Fruit fly (Drosophila melanogaster) whole organism, embryonic: ENCODE results near the gene CG45066.

Experiments
- Adf1 ChIP-seq: fragments of 200-800 bp; sonication (Bioruptor generic); IDR thresholded peaks from 2 replicates; pipeline ENCODE4 v1.3.6; 2022; ENCODE audit warnings: missing biosample characterization, missing genetic modification characterization
- Awh ChIP-seq: fragments of 200-800 bp; sonication (Bioruptor generic); IDR thresholded peaks from 2 replicates; pipeline ENCODE4, ENCODE4 v1.3.6; 2022; ENCODE audit warnings: missing biosample characterization, missing genetic modification characterization
- BEAF-32 ChIP-seq: fragments of 200-800 bp; sonication (Bioruptor generic); optimal IDR thresholded peaks from 3 replicates; lab custom pipeline; 2017; ENCODE audit warnings: missing biosample characterization, missing genetic modification characterization, mild to moderate bottlenecking, moderate library complexity, missing genetic modification reagents
- Bgb ChIP-seq: fragments of 200-800 bp; sonication (Bioruptor generic); IDR thresholded peaks from 2 replicates; pipeline ENCODE4 v1.3.6; 2022; ENCODE audit warnings: missing biosample characterization, missing genetic modification characterization; ENCODE audit not compliant: partially characterized antibody
- CG11723 ChIP-seq: fragments of 200-800 bp; sonication (Bioruptor generic); optimal IDR thresholded peaks from 2 replicates; lab custom pipeline; 2017; ENCODE audit warnings: missing biosample characterization, mild to moderate bottlenecking, missing genetic modification characterization
- CG13624 ChIP-seq: fragments of 200-800 bp; sonication (Bioruptor generic); optimal IDR thresholded peaks from 2 replicates; lab custom pipeline; 2016; ENCODE audit warnings: missing biosample characterization, missing genetic modification characterization
- CG14860 ChIP-seq: fragments of 200-800 bp; sonication (Bioruptor generic); IDR thresholded peaks from 3 replicates; pipeline ENCODE4 v1.3.6; 2022; ENCODE audit warnings: missing biosample characterization, missing genetic modification characterization; ENCODE audit not compliant: partially characterized antibody
- CG16813 ChIP-seq: fragments of 200-800 bp; sonication (Bioruptor generic); IDR thresholded peaks from 3 replicates; pipeline ENCODE4 v1.3.6; 2022; ENCODE audit warnings: missing biosample characterization, missing genetic modification characterization; ENCODE audit not compliant: partially characterized antibody
- CG34224 ChIP-seq: fragments of 200-800 bp; sonication (Bioruptor generic); IDR thresholded peaks from 3 replicates; pipeline ENCODE4 v1.3.6; 2022; ENCODE audit warnings: missing biosample characterization, missing genetic modification characterization; ENCODE audit not compliant: partially characterized antibody
- CG3726 ChIP-seq: fragments of 200-800 bp; sonication (Bioruptor generic); IDR thresholded peaks from 3 replicates; pipeline ENCODE4, ENCODE4 v1.3.6; 2022; ENCODE audit warnings: missing biosample characterization, missing genetic modification characterization
- CG42726 ChIP-seq: fragments of 200-800 bp; sonication (Bioruptor generic); IDR thresholded peaks from 2 replicates; pipeline ENCODE4 v1.3.6; 2022; ENCODE audit warnings: missing biosample characterization, missing genetic modification characterization; ENCODE audit not compliant: partially characterized antibody
- CG4424 ChIP-seq: fragments of 200-800 bp; sonication (Bioruptor generic); optimal IDR thresholded peaks from 3 replicates; lab custom pipeline; 2016; ENCODE audit warnings: missing biosample characterization, missing genetic modification characterization
- CG6791 ChIP-seq: fragments of 200-800 bp; sonication (Bioruptor generic); IDR thresholded peaks from 3 replicates; pipeline ENCODE4 v1.3.6; 2022; ENCODE audit warnings: missing biosample characterization, missing genetic modification characterization; ENCODE audit not compliant: partially characterized antibody
- CG7963 ChIP-seq: fragments of 200-800 bp; sonication (Bioruptor generic); IDR thresholded peaks from 3 replicates; pipeline ENCODE4 v1.3.6; 2022; ENCODE audit warnings: missing biosample characterization, missing genetic modification characterization; ENCODE audit not compliant: partially characterized antibody
- Dll ChIP-seq: fragments of 200-800 bp; sonication (Bioruptor generic); IDR thresholded peaks from 4 replicates; pipeline ENCODE4 v1.3.6; 2022; ENCODE audit warnings: missing biosample characterization, missing genetic modification characterization; ENCODE audit not compliant: partially characterized antibody
- Drgx ChIP-seq: fragments of 200-800 bp; sonication (Bioruptor generic); IDR thresholded peaks from 2 replicates; pipeline ENCODE4 v1.3.6; 2022; ENCODE audit warnings: missing biosample characterization, missing genetic modification characterization
- Oli ChIP-seq: fragments of 200-800 bp; sonication (Bioruptor generic); optimal IDR thresholded peaks from 2 replicates; lab custom pipeline; 2018; ENCODE audit warnings: missing biosample characterization, mild to moderate bottlenecking, missing genetic modification characterization, moderate library complexity
- Opbp ChIP-seq: fragments of 200-800 bp; sonication (Bioruptor generic); IDR thresholded peaks from 3 replicates; pipeline ENCODE4 v1.3.6; 2022; ENCODE audit warnings: missing biosample characterization, missing genetic modification characterization; ENCODE audit not compliant: partially characterized antibody
- Pdp1 ChIP-seq, 2 experiments: fragments of 200-800 bp; sonication (Bioruptor generic); optimal IDR thresholded peaks; 3 replicates each; lab custom pipeline; 2016; ENCODE audit warnings: missing biosample characterization in 2 of 2, missing genetic modification characterization in 2 of 2, mild to moderate bottlenecking in 1 of 2, moderate library complexity in 1 of 2
- Scr ChIP-seq: fragments of 200-800 bp; sonication (Bioruptor generic); IDR thresholded peaks from 2 replicates; pipeline ENCODE4 v1.3.6; 2022; ENCODE audit warnings: missing biosample characterization, missing genetic modification characterization; ENCODE audit not compliant: partially characterized antibody
- ato ChIP-seq: fragments of 200-800 bp; sonication (Bioruptor generic); IDR thresholded peaks from 2 replicates; pipeline ENCODE4 v1.3.6; 2022; ENCODE audit warnings: missing biosample characterization, missing genetic modification characterization; ENCODE audit not compliant: partially characterized antibody
- bbx ChIP-seq: fragments of 200-800 bp; sonication (Bioruptor generic); IDR thresholded peaks from 2 replicates; pipeline ENCODE4 v1.3.6; 2022; ENCODE audit warnings: missing biosample characterization, missing genetic modification characterization; ENCODE audit not compliant: partially characterized antibody
- caup ChIP-seq: fragments of 200-800 bp; sonication (Bioruptor generic); optimal IDR thresholded peaks from 3 replicates; lab custom pipeline; 2017; ENCODE audit warnings: missing biosample characterization, mild to moderate bottlenecking, missing genetic modification characterization, moderate library complexity; ENCODE audit not compliant: severe bottlenecking
- danr ChIP-seq: fragments of 200-800 bp; sonication (Bioruptor generic); IDR thresholded peaks from 2 replicates; pipeline ENCODE4 v1.3.6; 2022; ENCODE audit warnings: missing biosample characterization, missing genetic modification characterization
- dmrt99B ChIP-seq: fragments of 200-800 bp; sonication (Bioruptor generic); optimal IDR thresholded peaks from 2 replicates; lab custom pipeline; 2018; ENCODE audit warnings: missing biosample characterization, mild to moderate bottlenecking, missing genetic modification characterization, moderate library complexity
- eve ChIP-seq, 2 experiments: fragments of >200 bp; optimal IDR thresholded peaks; 2 replicates each; lab custom pipeline; 2017; ENCODE audit warnings: missing biosample characterization in 2 of 2, missing genetic modification characterization in 2 of 2
- exex ChIP-seq: fragments of 200-800 bp; sonication (Bioruptor generic); optimal IDR thresholded peaks from 4 replicates; lab custom pipeline; 2018; ENCODE audit warnings: missing biosample characterization, mild to moderate bottlenecking, missing genetic modification characterization, moderate library complexity
- fd96Cb ChIP-seq: fragments of 200-800 bp; sonication (Bioruptor generic); optimal IDR thresholded peaks from 2 replicates; lab custom pipeline; 2018; ENCODE audit warnings: missing biosample characterization, mild to moderate bottlenecking, missing genetic modification characterization, moderate library complexity
- fu2 ChIP-seq: fragments of 200-800 bp; sonication (Bioruptor generic); optimal IDR thresholded peaks from 2 replicates; lab custom pipeline; 2016; ENCODE audit warnings: missing biosample characterization, missing genetic modification characterization
- grn ChIP-seq: fragments of 200-800 bp; sonication (Bioruptor generic); optimal IDR thresholded peaks from 3 replicates; lab custom pipeline; 2017; ENCODE audit warnings: missing biosample characterization, missing genetic modification characterization
- gt ChIP-seq: fragments of 200-800 bp; sonication (Bioruptor generic); IDR thresholded peaks from 2 replicates; pipeline ENCODE4 v1.3.6; 2022; ENCODE audit warnings: missing biosample characterization, missing genetic modification characterization
- lab ChIP-seq: fragments of 200-800 bp; sonication (Bioruptor generic); optimal IDR thresholded peaks from 3 replicates; lab custom pipeline; 2017; ENCODE audit warnings: missing biosample characterization, missing genetic modification characterization, mild to moderate bottlenecking, moderate library complexity, missing genetic modification reagents
- mld ChIP-seq: fragments of 200-800 bp; sonication (Bioruptor generic); IDR thresholded peaks from 3 replicates; pipeline ENCODE4 v1.3.6; 2022; ENCODE audit warnings: missing biosample characterization, missing genetic modification characterization; ENCODE audit not compliant: partially characterized antibody
- nau ChIP-seq: fragments of 200-800 bp; sonication (Bioruptor generic); optimal IDR thresholded peaks from 3 replicates; lab custom pipeline; 2017; ENCODE audit warnings: missing biosample characterization, mild to moderate bottlenecking, missing genetic modification characterization, missing genetic modification reagents
- pfk ChIP-seq: fragments of 200-800 bp; sonication (Bioruptor generic); optimal IDR thresholded peaks from 2 replicates; lab custom pipeline; 2018; ENCODE audit warnings: missing biosample characterization, mild to moderate bottlenecking, missing genetic modification characterization, moderate library complexity
- psq ChIP-seq: fragments of 200-800 bp; sonication (Bioruptor generic); optimal IDR thresholded peaks from 2 replicates; lab custom pipeline; 2017; ENCODE audit warnings: missing biosample characterization, missing genetic modification characterization
- sens ChIP-seq: fragments of 200-800 bp; sonication (Bioruptor generic); peaks from one replicate; lab custom pipeline; 2016; ENCODE audit warnings: missing biosample characterization, missing genetic modification characterization
- sna ChIP-seq: fragments of 200-800 bp; sonication (Bioruptor generic); IDR thresholded peaks from 2 replicates; pipeline ENCODE4 v1.3.6; 2022; ENCODE audit warnings: missing biosample characterization, missing genetic modification characterization; ENCODE audit not compliant: partially characterized antibody
- sr ChIP-seq: fragments of 200-800 bp; sonication (Bioruptor generic); IDR thresholded peaks from 3 replicates; pipeline ENCODE4 v1.3.6; 2022; ENCODE audit warnings: missing biosample characterization, missing genetic modification characterization
- tna ChIP-seq: fragments of 200-800 bp; sonication (Bioruptor generic); IDR thresholded peaks from 2 replicates; pipeline ENCODE4 v1.3.6; 2022; ENCODE audit warnings: missing biosample characterization, missing genetic modification characterization; ENCODE audit not compliant: partially characterized antibody
- tup ChIP-seq: fragments of 200-800 bp; sonication (Bioruptor generic); optimal IDR thresholded peaks from 2 replicates; lab custom pipeline; 2016; ENCODE audit warnings: missing biosample characterization, mild to moderate bottlenecking, missing genetic modification characterization, moderate library complexity
- unc-4 ChIP-seq: fragments of 200-800 bp; sonication (Bioruptor generic); IDR thresholded peaks from 2 replicates; pipeline ENCODE4 v1.3.6; 2022; ENCODE audit warnings: missing biosample characterization, missing genetic modification characterization; ENCODE audit not compliant: partially characterized antibody
- vvl ChIP-seq: fragments of 200-800 bp; sonication (Bioruptor generic); IDR thresholded peaks from 2 replicates; pipeline ENCODE4 v1.3.6; 2022; ENCODE audit warnings: missing biosample characterization, missing genetic modification characterization
- zen2 ChIP-seq: fragments of 200-800 bp; sonication (Bioruptor generic); IDR thresholded peaks from 3 replicates; pipeline ENCODE4 v1.3.6; 2022; ENCODE audit warnings: missing biosample characterization, missing genetic modification characterization; ENCODE audit not compliant: partially characterized antibody

CG45066 gene

dm6 chr3L:3097598-3097880 lies 13.5 kb downstream of the CG45066 start (continued):
- TF ChIP-seq Awh (GFP tag; lab: Robert Waterston, UW), result no peak
- TF ChIP-seq sna (GFP tag; lab: Robert Waterston, UW), result 0 out of 2 replicates have a peak, but pooled peaks have one; percentile 14
- no peak for TF ChIP-seq pfk
- TF ChIP-seq lab (GFP tag; lab: Kevin White, UChicago), result no peak
- peak; percentile 28 for TF ChIP-seq sens (GFP tag; lab: Kevin White, UChicago)
- no peak for TF ChIP-seq CG3726 (GFP tag; lab: Robert Waterston, UW)
- TF ChIP-seq mld (GFP tag; lab: Robert Waterston, UW), result 0 out of 3 replicates have a peak, but pooled peaks have one; percentile 3
- no peak for TF ChIP-seq BEAF-32 (GFP tag; lab: Kevin White, UChicago)
- TF ChIP-seq caup (GFP tag; lab: Kevin White, UChicago), result no peak
- TF ChIP-seq CG11723 (GFP tag; lab: Kevin White, UChicago), result no peak
- no peak for TF ChIP-seq eve (GFP tag; optimal IDR thresholded peaks at IDR 0.05; lab: Kevin White, UChicago)

DNA sequence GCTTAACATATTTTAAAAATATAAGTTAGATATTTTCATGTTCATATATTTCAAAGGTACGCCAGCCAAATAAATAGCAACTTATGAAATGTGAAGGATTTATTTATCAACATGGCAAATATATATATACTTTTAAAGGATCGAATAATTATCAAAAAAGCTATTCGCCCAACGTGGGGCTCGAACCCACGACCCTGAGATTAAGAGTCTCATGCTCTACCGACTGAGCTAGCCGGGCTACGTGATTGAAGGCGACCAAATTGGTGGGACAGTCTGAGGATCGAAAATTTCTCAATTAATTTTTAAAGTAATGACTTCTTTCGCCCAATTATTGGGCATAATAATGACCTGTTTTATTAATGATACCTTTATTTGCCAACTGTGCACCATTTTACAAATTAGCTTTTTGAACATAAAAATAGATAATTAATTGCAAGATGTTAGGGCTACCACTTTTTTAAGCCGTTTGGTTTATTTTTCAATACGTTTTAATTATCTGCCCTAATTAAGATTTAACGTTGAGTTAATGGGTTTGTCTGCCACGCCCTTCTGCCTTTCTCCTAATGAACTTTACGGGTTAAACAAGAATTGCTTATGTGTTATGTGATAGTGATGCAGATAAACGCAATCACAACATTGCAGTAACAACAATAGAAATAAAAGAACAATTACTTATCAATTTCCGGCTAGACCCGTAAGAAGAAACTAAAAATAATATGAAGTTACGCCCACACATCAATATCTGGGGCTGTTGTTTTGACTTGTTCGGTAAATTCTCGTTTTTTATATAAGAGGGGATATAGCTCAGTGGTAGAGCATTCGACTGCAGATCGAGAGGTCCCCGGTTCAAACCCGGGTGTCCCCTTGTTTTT lies 14.1 kb downstream of the CG45066 start:
- TF ChIP-seq psq (GFP tag; lab: Kevin White, UChicago) (no peak), nau (no peak), CG14860 (peak; percentile 54; the same call in 2 of the 3 replicates), zen2 (GFP tag; lab: Robert Waterston, UW) (peak; percentile 62; the same call in 2 of the 3 replicates), CG7963 (GFP tag; lab: Robert Waterston, UW) (peak; percentile 67; the same call in 2 of the 3 replicates), tna (GFP tag; lab: Robert Waterston, UW) (peak; percentile 61; the same call in 1 of the 2 replicates), Pdp1 (GFP tag; optimal IDR thresholded peaks at IDR 0.05; lab: Kevin White, UChicago) (peak in 1 of 2 experiments; percentile 68), fd96Cb (no peak), Scr (peak; percentile 45), Opbp (GFP tag; lab: Robert Waterston, UW) (peak; percentile 46; the same call in 2 of the 3 replicates), Drgx (GFP tag; lab: Robert Waterston, UW) (no peak), tup (GFP tag; lab: Kevin White, UChicago) (no peak), CG13624 (no peak), fu2 (GFP tag; lab: Kevin White, UChicago) (no peak), grn (no peak), Bgb (peak; percentile 60), CG34224 (peak; percentile 12; the same call in 1 of the 3 replicates), gt (GFP tag; lab: Robert Waterston, UW) (no peak), exex (tag; lab: Kevin White, UChicago) (peak; percentile 71), sr (GFP tag; lab: Robert Waterston, UW) (peak; percentile 57; the same call in 1 of the 3 replicates), vvl (GFP tag; lab: Robert Waterston, UW) (peak; percentile 13; the same call in 1 of the 2 replicates), danr (GFP tag; lab: Robert Waterston, UW) (no peak), CG42726 (GFP tag; lab: Robert Waterston, UW) (peak; percentile 65; the same call in 1 of the 2 replicates), Oli (tag; lab: Kevin White, UChicago) (no peak), CG16813 (GFP tag; lab: Robert Waterston, UW) (peak; percentile 73), CG4424 (no peak), dmrt99B (no peak), unc-4 (GFP tag; lab: Robert Waterston, UW) (0 out of 2 replicates have a peak, but pooled peaks have one; percentile 18), CG6791 (GFP tag; lab: Robert Waterston, UW) (peak; percentile 75), Dll (GFP tag; lab: Robert Waterston, UW) (peak; percentile 15; the same call in 1 of the 4 replicates), bbx (GFP tag; lab: Robert Waterston, UW) (peak; percentile 52), ato (GFP tag; lab: Robert Waterston, UW) (peak; percentile 41), mld (GFP tag; lab: Robert Waterston, UW) (peak; percentile 69; the same call in 2 of the 3 replicates), Adf1 (GFP tag; lab: Robert Waterston, UW) (no peak)
